Worm (Caenorhabditis elegans): Measurements from ENCODE around the gene Y119D3B.21.

The Y119D3B.21 gene

ce11 chrIII:1201958-1202596 is 12.7 kb upstream of the Y119D3B.21 start, which contains the start of the genes mrpl-45 and Y119D3B.12:
mrpl-45 (minus strand) TSS chrIII:1202008.
Y119D3B.12 (plus strand) TSS chrIII:1202546.
- TF ChIP-seq snpc-4 (tag; optimal IDR thresholded peaks at IDR 0.05) (peak; percentile 50), nhr-28 (tag; optimal IDR thresholded peaks at IDR 0.05) (no peak), ceh-82 (tag; optimal IDR thresholded peaks at IDR 0.05) (peak; percentile 86 to 93 (median 91)), skn-1 (tag; optimal IDR thresholded peaks at IDR 0.05) (peak; percentile 97), nhr-77 (tag; optimal IDR thresholded peaks at IDR 0.05) (peak; percentile 53), nhr-19 (GFP tag; conservative IDR thresholded peaks at IDR 0.05) (peak; percentile 77), nhr-84 (tag; optimal IDR thresholded peaks at IDR 0.05) (no peak), tbx-2 (tag; optimal IDR thresholded peaks at IDR 0.05) (peak; percentile 82), lin-39 (tag; optimal IDR thresholded peaks at IDR 0.05) (peak; percentile 75), ceh-90 (tag; optimal IDR thresholded peaks at IDR 0.05) (no peak), fkh-4 (tag; optimal IDR thresholded peaks at IDR 0.05; ENCODE audit: borderline replicate concordance) (no peak), ztf-4 (tag; optimal IDR thresholded peaks at IDR 0.05) (no peak), unc-62 (GFP tag; optimal IDR thresholded peaks at IDR 0.05) (no peak), efl-3 (GFP tag; optimal IDR thresholded peaks at IDR 0.05) (no peak), sptf-1 (tag; optimal IDR thresholded peaks at IDR 0.05) (no peak), lin-14 (GFP tag; optimal IDR thresholded peaks at IDR 0.05) (no peak), tlp-1 (tag; optimal IDR thresholded peaks at IDR 0.05) (no peak), F16B12.6 (tag; optimal IDR thresholded peaks at IDR 0.05) (peak; percentile 97), hlh-4 (tag; optimal IDR thresholded peaks at IDR 0.05) (no peak), elt-3 (tag; optimal IDR thresholded peaks at IDR 0.05) (peak in 2 of 6 experiments; percentile 67 to 79), hpl-2 (GFP tag; optimal IDR thresholded peaks at IDR 0.05) (no peak), nhr-90 (tag; optimal IDR thresholded peaks at IDR 0.05; ENCODE audit: poor library complexity) (no peak), pqm-1 (tag; optimal IDR thresholded peaks at IDR 0.05) (no peak), aly-2 (tag; optimal IDR thresholded peaks at IDR 0.05) (peak; percentile 61), ceh-88 (GFP tag; IDR thresholded peaks at IDR 0.05) (0 out of 2 replicates have a peak, but pooled peaks have one; percentile 22), nhr-47 (tag; optimal IDR thresholded peaks at IDR 0.05) (no peak), xbp-1 (tag; optimal IDR thresholded peaks at IDR 0.05) (peak; percentile 85), ceh-63 (GFP tag; optimal IDR thresholded peaks at IDR 0.05) (no peak), sox-4 (tag; optimal IDR thresholded peaks at IDR 0.05) (peak; percentile 54), pax-3 (tag; optimal IDR thresholded peaks at IDR 0.05) (no peak), ces-1 (GFP tag; optimal IDR thresholded peaks at IDR 0.05) (no peak), swsn-7 (tag; optimal IDR thresholded peaks at IDR 0.05) (peak; percentile 81), unc-86 (tag; optimal IDR thresholded peaks at IDR 0.05) (peak; percentile 78), Y116A8C.19 (tag; optimal IDR thresholded peaks at IDR 0.05; ENCODE audit: borderline replicate concordance) (no peak), mef-2 (tag; optimal IDR thresholded peaks at IDR 0.05) (no peak), zag-1 (tag; optimal IDR thresholded peaks at IDR 0.05) (no peak), unc-30 (tag; optimal IDR thresholded peaks at IDR 0.05) (peak; percentile 40), elt-2 (tag; optimal IDR thresholded peaks at IDR 0.05) (peak; percentile 11), ama-1 (optimal IDR thresholded peaks at IDR 0.05) (no peak), jun-1 (tag; optimal IDR thresholded peaks at IDR 0.05) (no peak), isw-1 (GFP tag; IDR thresholded peaks at IDR 0.05) (peak; percentile 75), nhr-76 (tag; optimal IDR thresholded peaks at IDR 0.05) (no peak), lin-15B (tag; optimal IDR thresholded peaks at IDR 0.05) (peak; percentile 92), irx-1 (tag; optimal IDR thresholded peaks at IDR 0.05) (peak; percentile 82), unc-98 (GFP tag; IDR thresholded peaks at IDR 0.05) (peak; percentile 40; the same call in 1 of the 2 replicates), fos-1 (tag; optimal IDR thresholded peaks at IDR 0.05) (peak; percentile 48), hlh-17 (GFP tag; optimal IDR thresholded peaks at IDR 0.05; ENCODE audit: borderline replicate concordance) (no peak), C04F5.9 (tag; optimal IDR thresholded peaks at IDR 0.05) (peak; percentile 35), mep-1 (tag; optimal IDR thresholded peaks at IDR 0.05) (peak; percentile 91), alr-1 (tag; optimal IDR thresholded peaks at IDR 0.05; ENCODE audit: borderline replicate concordance) (no peak), egl-13 (tag; optimal IDR thresholded peaks at IDR 0.05) (no peak), nhr-11 (tag; optimal IDR thresholded peaks at IDR 0.05) (peak; percentile 36), efl-1 (optimal IDR thresholded peaks at IDR 0.05) (peak; percentile 86), efl-1 (GFP tag; optimal IDR thresholded peaks at IDR 0.05 in 1 of 2) (peak; percentile 85 to 98)

All from whole organism, L1 larva.